Worm (Caenorhabditis elegans) whole organism, L1 larva: ENCODE data around the gene srh-287.

Experiments
- ceh-82 ChIP-seq, 3 experiments: fragments of 150-350 bp in 1 of 3; sonication (generic microtip) in 2 of 3; optimal IDR thresholded peaks; 2 replicates each; lab custom pipeline; 2014 to 2017; ENCODE audit warnings: missing biosample characterization in 3 of 3, missing genetic modification characterization in 3 of 3
- dpl-1 ChIP-seq, 3 experiments: fragments of 150-350 bp in 2 of 3; sonication (generic microtip) in 1 of 3; optimal IDR thresholded peaks; 2 replicates each; lab custom pipeline; 2014 to 2017; ENCODE audit warnings: missing biosample characterization in 3 of 3, missing genetic modification characterization in 3 of 3, missing genetic modification reagents in 3 of 3
- mdl-1 ChIP-seq, 2 experiments: fragments of 150-350 bp; optimal IDR thresholded peaks; 2 replicates each; lab custom pipeline; 2014 to 2017; ENCODE audit warnings: missing biosample characterization in 2 of 2, missing genetic modification characterization in 2 of 2, inconsistent platforms in 1 of 2
- nhr-11 ChIP-seq: fragments of 150-350 bp; optimal IDR thresholded peaks from 2 replicates; lab custom pipeline; 2014; ENCODE audit warnings: missing biosample characterization, missing genetic modification characterization
- nhr-77 ChIP-seq: fragments of 150-350 bp; optimal IDR thresholded peaks from 2 replicates; lab custom pipeline; 2014; ENCODE audit warnings: missing biosample characterization, missing genetic modification characterization
- snpc-4 ChIP-seq: fragments of 150-350 bp; optimal IDR thresholded peaks from 2 replicates; lab custom pipeline; 2014; ENCODE audit warnings: missing biosample characterization, missing genetic modification characterization

- TF ChIP-seq snpc-4 (no peak), dpl-1 (GFP tag; optimal IDR thresholded peaks at IDR 0.05; lab: Kevin White, UChicago) (no peak), nhr-77 (tag; lab: Kevin White, UChicago) (no peak), ceh-82 (tag; optimal IDR thresholded peaks at IDR 0.05; lab: Kevin White, UChicago) (no peak), mdl-1 (tag; optimal IDR thresholded peaks at IDR 0.05; lab: Kevin White, UChicago) (no peak), nhr-11 (tag; lab: Kevin White, UChicago) (no peak)
Measured at ce11 chrV:17795655-17796054, 5.0 kb upstream of the srh-287 start, which contains the start of gene srh-288.
